Worm (Caenorhabditis elegans) whole organism, L4/young adult: ENCODE measurements around the gene K12D9.1.
"Not testable (repeated sequence)": the region's sequence is repeated elsewhere in the genome, so short reads cannot be mapped to it uniquely, and the experiment has no call there.

Experiments used
- W03F9.2 ChIP-seq: fragments of 150-350 bp; optimal IDR thresholded peaks from 2 replicates; lab custom pipeline; 2014; ENCODE audit warnings: missing biosample characterization, missing genetic modification characterization
- dao-5 ChIP-seq: sonication (generic microtip); optimal IDR thresholded peaks from 2 replicates; lab custom pipeline; 2016; ENCODE audit warnings: missing genotype, missing genetic modification characterization, moderate library complexity, missing compliant biosample characterization
- him-1 ChIP-seq: sonication (generic microtip); optimal IDR thresholded peaks from 2 replicates; lab custom pipeline; 2016; ENCODE audit warnings: missing genotype, missing genetic modification reagents, missing genetic modification characterization, missing compliant biosample characterization

K12D9.1 gene

ce11 chrV:3014185-3014584 is at the start of gene K12D9.1:
TSS of gene K12D9.1 (plus strand) at chrV:3014485.
- TF ChIP-seq W03F9.2 (tag; lab: Kevin White, UChicago) (no peak), him-1 (tag; lab: Kevin White, UChicago) (no peak), dao-5 (tag; lab: Kevin White, UChicago) (no peak)

- TF ChIP-seq dao-5 (tag; lab: Kevin White, UChicago) = no peak
- no peak for TF ChIP-seq W03F9.2 (tag; lab: Kevin White, UChicago)
- no peak for TF ChIP-seq him-1 (tag; lab: Kevin White, UChicago)
These were observed 49.5 kb upstream of the K12D9.1 start, which contains the start of gene srh-88 for ce11 chrV:2964786-2965185. TSS of gene srh-88 (minus strand) at chrV:2964886.

- TF ChIP-seq W03F9.2 (tag; lab: Kevin White, UChicago) (no peak), dao-5 (tag; lab: Kevin White, UChicago) (no peak)
These were observed 42.8 kb upstream of the K12D9.1 start, which contains the start of gene srw-129 for ce11 chrV:2971307-2971999. TSS of gene srw-129 (plus strand) at chrV:2971949.

- TF ChIP-seq W03F9.2, dao-5, him-1 (tag; lab: Kevin White, UChicago): not testable (repeated sequence)
These were observed 39.0 kb upstream of the K12D9.1 start, which contains the start of gene srw-123 for ce11 chrV:2975285-2975684. TSS of gene srw-123 (minus strand) at chrV:2975385.

- TF ChIP-seq him-1 (tag; lab: Kevin White, UChicago) (no peak), dao-5 (tag; lab: Kevin White, UChicago) (no peak), W03F9.2 (tag; lab: Kevin White, UChicago) (no peak)
These were observed 38.0 kb upstream of the K12D9.1 start, which contains the start of gene srw-124 for ce11 chrV:2976287-2976686. TSS of gene srw-124 (plus strand) at chrV:2976587.

- TF ChIP-seq dao-5 (tag; lab: Kevin White, UChicago) = no peak
- no peak for TF ChIP-seq W03F9.2 (tag; lab: Kevin White, UChicago)
- no peak for TF ChIP-seq him-1 (tag; lab: Kevin White, UChicago)
These were observed 34.3 kb upstream of the K12D9.1 start, which contains the start of gene srw-118 for ce11 chrV:2979978-2980377. TSS of gene srw-118 (minus strand) at chrV:2980078.

- TF ChIP-seq dao-5 (tag; lab: Kevin White, UChicago) (no peak), W03F9.2 (tag; lab: Kevin White, UChicago) (no peak), him-1 (tag; lab: Kevin White, UChicago) (no peak)
These were observed 30.9 kb upstream of the K12D9.1 start, which contains the start of gene srw-117 for ce11 chrV:2983351-2983750. TSS of gene srw-117 (minus strand) at chrV:2983451.

- TF ChIP-seq W03F9.2 (tag; lab: Kevin White, UChicago) = no peak
- TF ChIP-seq dao-5 (tag; lab: Kevin White, UChicago) = no peak
These were observed 29.0 kb upstream of the K12D9.1 start, which contains the start of gene srw-139 for ce11 chrV:2985309-2985708. TSS of gene srw-139 (minus strand) at chrV:2985409.

ce11 chrV:2987407-2987806 is 26.9 kb upstream of the K12D9.1 start, which contains the start of gene srh-85:
TSS of gene srh-85 (minus strand) at chrV:2987507.
- TF ChIP-seq him-1 (tag; lab: Kevin White, UChicago) = no peak
- TF ChIP-seq W03F9.2 (tag; lab: Kevin White, UChicago) = no peak
- TF ChIP-seq dao-5 (tag; lab: Kevin White, UChicago) = no peak

- TF ChIP-seq W03F9.2 (tag; lab: Kevin White, UChicago) (no peak), dao-5 (tag; lab: Kevin White, UChicago) (no peak), him-1 (tag; lab: Kevin White, UChicago) (no peak)
These were observed 22.8 kb upstream of the K12D9.1 start, which contains the start of gene srw-121 for ce11 chrV:2991485-2991884. TSS of gene srw-121 (minus strand) at chrV:2991585.

- TF ChIP-seq dao-5 (tag; lab: Kevin White, UChicago) = no peak
- no peak for TF ChIP-seq him-1 (tag; lab: Kevin White, UChicago)
- TF ChIP-seq W03F9.2 (tag; lab: Kevin White, UChicago) = no peak
These were observed 22.2 kb upstream of the K12D9.1 start for ce11 chrV:2992060-2992459.

- TF ChIP-seq dao-5 (tag; lab: Kevin White, UChicago) (no peak), W03F9.2 (tag; lab: Kevin White, UChicago) (no peak), him-1 (tag; lab: Kevin White, UChicago) (no peak)
These were observed 20.5 kb upstream of the K12D9.1 start, which contains the start of gene srw-115 for ce11 chrV:2993816-2994215. TSS of gene srw-115 (minus strand) at chrV:2993916.

ce11 chrV:2996105-2996504 is 18.2 kb upstream of the K12D9.1 start, which contains the start of gene srw-120:
TSS of gene srw-120 (minus strand) at chrV:2996205.
- no peak for TF ChIP-seq W03F9.2 (tag; lab: Kevin White, UChicago)
- TF ChIP-seq him-1 (tag; lab: Kevin White, UChicago) = no peak
- no peak for TF ChIP-seq dao-5 (tag; lab: Kevin White, UChicago)
